Fruit fly (Drosophila melanogaster): ENCODE results near the gene yl.

dm6 chrX:14227043-14227442 is 34.0 kb downstream of the yl start:
- TF ChIP-seq kay (GFP tag; ENCODE audit: borderline replicate concordance) (no peak), CG7101 (tag; optimal IDR thresholded peaks at IDR 0.05) (no peak), Clk (GFP tag; optimal IDR thresholded peaks at IDR 0.05) (no peak), CG1620 (GFP tag; optimal IDR thresholded peaks at IDR 0.05) (no peak), cic (GFP tag; optimal IDR thresholded peaks at IDR 0.05) (no peak), CG11617 (GFP tag; optimal IDR thresholded peaks at IDR 0.05) (no peak), tj (GFP tag; optimal IDR thresholded peaks at IDR 0.05) (no peak), CG7045 (GFP tag; optimal IDR thresholded peaks at IDR 0.05) (no peak), cnc (optimal IDR thresholded peaks at IDR 0.05) (no peak), Mnt (GFP tag; optimal IDR thresholded peaks at IDR 0.05) (no peak), CG5204 (GFP tag; optimal IDR thresholded peaks at IDR 0.05) (no peak), toe (GFP tag; optimal IDR thresholded peaks at IDR 0.05) (no peak), CG14711 (tag; optimal IDR thresholded peaks at IDR 0.05) (no peak)

All from whole organism, adult.